Fruit fly (Drosophila melanogaster): ENCODE data around the gene Cph.
A peak's percentile ranks its signal among the peaks of the same experiment; 100 is the strongest.

The Cph gene

DNA sequence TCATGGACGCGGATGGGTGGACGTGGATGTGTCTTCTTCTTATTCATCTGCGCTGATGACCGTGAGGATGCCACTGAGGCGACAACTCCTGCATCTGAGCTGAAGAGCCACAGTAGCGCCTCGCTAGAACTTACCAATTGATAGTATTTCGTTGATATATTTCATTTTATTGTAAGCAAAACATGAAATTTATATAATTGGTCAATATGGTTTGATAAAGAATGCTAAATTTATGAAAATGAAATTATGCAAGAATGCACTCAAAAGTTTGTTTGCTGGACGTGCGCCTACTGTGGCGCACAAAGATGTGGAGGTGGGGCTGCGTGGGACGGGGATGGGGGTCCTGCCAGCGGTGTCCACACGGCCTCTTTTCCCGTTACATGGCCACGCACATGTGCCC is 28.8 kb downstream of the Cph start (continued):
- TF ChIP-seq Hey (tag; optimal IDR thresholded peaks at IDR 0.05) (no peak), cwo (GFP tag; optimal IDR thresholded peaks at IDR 0.05) (no peak), CG10366 (GFP tag; IDR thresholded peaks at IDR 0.05) (0 out of 2 replicates have a peak, but pooled peaks have one; percentile 21), knrl (GFP tag; IDR thresholded peaks at IDR 0.05; ENCODE audit: partially characterized antibody) (no peak), Antp (GFP tag; optimal IDR thresholded peaks at IDR 0.05) (no peak), CG5180 (GFP tag; optimal IDR thresholded peaks at IDR 0.05) (no peak), CG13287 (GFP tag; IDR thresholded peaks at IDR 0.05; ENCODE audit: partially characterized antibody) (no peak), ERR (GFP tag; optimal IDR thresholded peaks at IDR 0.05) (no peak), CG9609 (GFP tag; optimal IDR thresholded peaks at IDR 0.05) (no peak), Adf1 (GFP tag; IDR thresholded peaks at IDR 0.05) (no peak; the same call in 1 of the 2 replicates), CG2129 (GFP tag; IDR thresholded peaks at IDR 0.05; ENCODE audit: partially characterized antibody) (no peak), CG8089 (GFP tag; optimal IDR thresholded peaks at IDR 0.05) (no peak), CG17912 (GFP tag; optimal IDR thresholded peaks at IDR 0.05) (no peak), vnd (GFP tag; IDR thresholded peaks at IDR 0.05; ENCODE audit: partially characterized antibody) (no peak), CG2875 (GFP tag; optimal IDR thresholded peaks at IDR 0.05) (no peak), exex (tag; optimal IDR thresholded peaks at IDR 0.05) (no peak), CG6175 (GFP tag; IDR thresholded peaks at IDR 0.05) (no peak), CrebB (tag; optimal IDR thresholded peaks at IDR 0.05) (no peak), Opbp (GFP tag; IDR thresholded peaks at IDR 0.05; ENCODE audit: partially characterized antibody) (no peak), CG1792 (GFP tag; optimal IDR thresholded peaks at IDR 0.05) (no peak), gcm (GFP tag; optimal IDR thresholded peaks at IDR 0.05) (peak; percentile 26), jing (GFP tag; optimal IDR thresholded peaks at IDR 0.05) (no peak), CG9932 (GFP tag; IDR thresholded peaks at IDR 0.05) (no peak), E2f2 (GFP tag; IDR thresholded peaks at IDR 0.05) (no peak), Lim3 (GFP tag; IDR thresholded peaks at IDR 0.05) (no peak), tio (GFP tag; optimal IDR thresholded peaks at IDR 0.05) (no peak), da (GFP tag; optimal IDR thresholded peaks at IDR 0.05) (no peak), CG14710 (tag; optimal IDR thresholded peaks at IDR 0.05) (peak; percentile 59), CG13775 (GFP tag; optimal IDR thresholded peaks at IDR 0.05) (peak; percentile 34), CG18599 (GFP tag; optimal IDR thresholded peaks at IDR 0.05) (peak; percentile 3), Gsc (GFP tag; IDR thresholded peaks at IDR 0.05) (no peak), CG8388 (GFP tag; optimal IDR thresholded peaks at IDR 0.05) (peak; percentile 23), dpn (GFP tag; optimal IDR thresholded peaks at IDR 0.05) (no peak), pho (GFP tag; optimal IDR thresholded peaks at IDR 0.05) (no peak), maf-S (GFP tag; optimal IDR thresholded peaks at IDR 0.05) (no peak), CG11504 (tag; optimal IDR thresholded peaks at IDR 0.05) (no peak), unpg (GFP tag; optimal IDR thresholded peaks at IDR 0.05) (peak; percentile 49), CG6813 (GFP tag; optimal IDR thresholded peaks at IDR 0.05) (no peak), Hr3 (GFP tag; optimal IDR thresholded peaks at IDR 0.05) (peak; percentile 9), CG8281 (tag; optimal IDR thresholded peaks at IDR 0.05) (no peak), ham (GFP tag; IDR thresholded peaks at IDR 0.05) (no peak), hbn (GFP tag; IDR thresholded peaks at IDR 0.05; ENCODE audit: partially characterized antibody) (no peak), pb (GFP tag; optimal IDR thresholded peaks at IDR 0.05) (no peak), gfzf (GFP tag; optimal IDR thresholded peaks at IDR 0.05) (no peak), trem (tag; optimal IDR thresholded peaks at IDR 0.05) (peak; percentile 20), chm (GFP tag; IDR thresholded peaks at IDR 0.05) (no peak), H15 (GFP tag; IDR thresholded peaks at IDR 0.05) (no peak), oc (tag; optimal IDR thresholded peaks at IDR 0.05) (no peak), zf30C (GFP tag; optimal IDR thresholded peaks at IDR 0.05) (no peak), jigr1 (GFP tag; IDR thresholded peaks at IDR 0.05) (no peak), Dfd (GFP tag; optimal IDR thresholded peaks at IDR 0.05) (no peak)
